Worm (Caenorhabditis elegans) whole organism, dauer: ENCODE results near the gene T28C12.1.

Source experiments
- unc-62 ChIP-seq: sonication (generic microtip); optimal IDR thresholded peaks from 2 replicates; lab custom pipeline; 2017; ENCODE audit warnings: missing biosample characterization, missing genetic modification reagents, missing genetic modification characterization

The T28C12.1 gene

ce11 chrV:6354786-6355185 is 23.1 kb downstream of the T28C12.1 start:
- no peak for TF ChIP-seq unc-62 (GFP tag; lab: Kevin White, UChicago)

DNA sequence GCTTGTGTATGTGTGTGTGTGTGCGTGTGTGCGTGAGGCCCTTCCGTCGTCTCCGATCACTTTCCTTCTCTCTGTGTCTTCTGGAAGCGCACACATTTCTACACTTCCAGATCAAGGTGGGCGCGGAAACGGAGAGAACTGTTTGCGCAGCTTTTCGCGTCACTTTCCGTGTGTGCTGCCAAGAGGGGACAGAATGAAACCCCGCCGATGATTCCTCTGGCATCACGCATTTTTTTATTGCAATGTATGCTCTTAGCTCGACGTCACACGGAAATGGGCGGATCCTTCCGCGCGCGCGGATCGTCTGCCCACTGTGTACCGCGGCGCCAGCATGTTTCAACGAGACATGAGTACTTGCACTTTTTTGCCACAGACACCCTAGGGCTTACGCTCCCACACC is 23.7 kb downstream of the T28C12.1 start:
- no peak for TF ChIP-seq unc-62 (GFP tag; lab: Kevin White, UChicago)

ce11 chrV:6355975-6356441 is 24.3 kb downstream of the T28C12.1 start, which contains the start of gene bcl-11:
Gene bcl-11 (plus strand): TSS chrV:6356025.
- TF ChIP-seq unc-62 (GFP tag; lab: Kevin White, UChicago) = no peak

DNA sequence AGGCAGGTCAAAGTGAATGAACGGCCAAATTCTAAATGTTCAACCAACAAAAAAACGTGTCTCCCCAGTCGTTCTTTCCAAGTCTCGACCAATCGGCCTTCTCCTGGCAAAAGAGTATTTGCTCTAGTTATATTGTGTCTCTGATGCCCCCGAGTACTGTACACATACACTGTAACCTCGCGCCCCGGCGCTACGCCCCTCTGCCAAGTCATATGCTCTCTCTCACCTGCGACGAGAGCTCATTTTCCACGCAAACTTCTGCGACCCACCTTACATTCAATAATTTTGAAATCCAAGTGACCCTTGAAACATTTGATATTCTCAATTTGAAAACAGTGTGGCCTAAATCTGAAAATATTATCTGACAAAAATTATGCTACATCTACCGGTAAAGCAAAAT is 25.5 kb downstream of the T28C12.1 start:
- no peak for TF ChIP-seq unc-62 (GFP tag; lab: Kevin White, UChicago)

DNA sequence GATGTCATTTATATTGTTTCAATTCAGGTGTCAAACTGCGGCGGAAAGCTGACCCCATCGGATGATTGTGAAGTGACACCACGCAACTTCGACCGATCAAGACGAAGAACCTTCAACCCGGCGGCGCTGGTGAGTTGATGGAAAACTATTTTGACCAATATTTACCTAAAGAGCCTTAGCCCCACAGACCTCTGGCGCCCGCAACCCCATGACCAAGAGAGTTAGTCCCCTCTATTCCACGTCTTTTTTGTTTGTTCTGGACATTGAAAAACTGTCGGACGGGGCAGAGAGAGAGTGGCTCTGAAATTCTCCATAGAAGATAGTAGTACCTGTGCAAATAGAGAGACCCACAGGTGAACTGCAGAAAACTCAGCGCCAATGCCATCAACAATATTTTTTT is 27.0 kb downstream of the T28C12.1 start:
- no peak for TF ChIP-seq unc-62 (GFP tag; lab: Kevin White, UChicago)

DNA sequence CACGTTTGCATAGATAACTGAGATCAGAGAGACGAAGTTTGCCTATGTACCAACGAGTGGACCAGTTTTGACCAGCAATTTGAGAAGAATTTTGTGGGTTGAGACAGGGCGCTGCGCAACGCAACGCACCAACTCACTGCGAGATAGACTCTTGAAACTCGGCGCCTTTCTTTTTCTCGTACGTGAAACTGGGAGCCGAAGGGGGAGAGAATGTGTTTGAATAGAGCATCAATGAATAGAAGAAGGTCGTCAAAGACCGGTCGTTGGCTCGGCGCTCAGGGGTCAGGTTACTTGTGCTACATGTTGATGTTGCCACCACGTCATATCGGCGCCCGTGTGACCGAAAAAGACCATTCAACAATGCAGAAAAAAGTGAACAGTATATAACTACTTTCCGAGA is 27.8 kb downstream of the T28C12.1 start:
- no peak for TF ChIP-seq unc-62 (GFP tag; lab: Kevin White, UChicago)

DNA sequence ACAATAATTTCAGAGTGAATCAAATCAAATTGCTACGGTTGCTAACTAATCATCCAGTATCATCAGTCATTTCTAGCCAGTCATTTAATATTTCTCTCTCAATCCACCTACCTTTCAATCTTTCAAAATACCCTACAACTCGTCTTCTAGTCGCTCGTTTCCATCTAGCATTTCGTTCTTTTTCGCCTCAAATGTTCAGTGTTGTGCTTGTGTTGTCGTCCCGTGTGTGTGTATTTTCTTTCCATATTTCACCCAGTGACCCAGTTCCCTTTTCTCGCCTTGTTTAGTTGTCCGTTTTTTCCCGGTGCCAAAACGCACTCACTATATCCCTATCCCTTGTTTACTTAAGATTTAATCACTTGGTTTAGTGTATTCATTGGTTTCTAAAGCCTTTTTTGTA is 30.0 kb downstream of the T28C12.1 start:
- TF ChIP-seq unc-62 (GFP tag; lab: Kevin White, UChicago) = no peak

ce11 chrV:6364806-6365205 is 33.1 kb downstream of the T28C12.1 start:
- no peak for TF ChIP-seq unc-62 (GFP tag; lab: Kevin White, UChicago)

- no peak for TF ChIP-seq unc-62 (GFP tag; lab: Kevin White, UChicago)
Measured at ce11 chrV:6365597-6365996, 33.9 kb downstream of the T28C12.1 start, which contains the start of gene cest-33. Gene cest-33 (minus strand): TSS chrV:6365671.

- no peak for TF ChIP-seq unc-62 (GFP tag; lab: Kevin White, UChicago)
Measured at ce11 chrV:6368494-6368893, 36.8 kb downstream of the T28C12.1 start.

DNA sequence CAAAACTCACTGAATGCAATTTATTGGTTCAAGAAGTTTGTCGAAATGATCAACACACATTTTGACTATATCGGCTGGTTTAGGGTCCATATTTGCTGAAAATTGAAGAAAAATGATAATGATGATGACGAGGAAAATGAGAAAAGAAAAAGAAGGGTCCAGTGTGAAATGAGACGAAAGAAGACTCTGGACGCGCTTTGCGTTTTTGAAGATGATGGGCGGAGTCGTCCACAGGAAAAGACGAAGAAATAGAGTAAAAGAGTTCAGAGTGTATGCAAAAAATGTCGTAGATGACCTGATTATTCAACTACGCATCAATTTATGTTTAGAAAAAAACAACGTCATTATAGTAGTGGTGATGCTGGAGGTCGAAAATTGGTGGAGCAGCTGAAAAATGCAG is 43.1 kb downstream of the T28C12.1 start, which contains the start of gene F13H6.5:
TSS of gene F13H6.5 (minus strand) at position 101 of the 400 bp plus-strand sequence.
- TF ChIP-seq unc-62 (GFP tag; lab: Kevin White, UChicago) = no peak
